Fruit fly (Drosophila melanogaster): ENCODE data around the gene CG9853.

The CG9853 gene

dm6 chr3R:4394654-4395581, 6.9 kb downstream of the CG9853 start (continued):
- TF ChIP-seq CG3838 (GFP tag; optimal IDR thresholded peaks at IDR 0.05) (peak; percentile 7), CG16863 (GFP tag; optimal IDR thresholded peaks at IDR 0.05) (peak; percentile 78), Hr78 (GFP tag; optimal IDR thresholded peaks at IDR 0.05) (no peak), Deaf1 (tag; optimal IDR thresholded peaks at IDR 0.05) (peak; percentile 75), Mes4 (GFP tag; optimal IDR thresholded peaks at IDR 0.05) (peak; percentile 81), tna (GFP tag; IDR thresholded peaks at IDR 0.05; ENCODE audit: partially characterized antibody) (no peak)

dm6 chr3R:4394117-4394516, 7.7 kb downstream of the CG9853 start, which contains the start of gene CG34112:
Gene CG34112 (minus strand): TSS chr3R:4394259.
- TF ChIP-seq hkb (optimal IDR thresholded peaks at IDR 0.05): no peak
- TF ChIP-seq hkb (GFP tag; IDR thresholded peaks at IDR 0.05): 0 out of 2 replicates have a peak, but pooled peaks have one; percentile 13
- no peak for TF ChIP-seq org-1 (GFP tag; optimal IDR thresholded peaks at IDR 0.05)
- no peak for TF ChIP-seq HLH4C (GFP tag; IDR thresholded peaks at IDR 0.05; ENCODE audit: partially characterized antibody)
- peak; percentile 57 for TF ChIP-seq Med (GFP tag)
- TF ChIP-seq Trl (optimal IDR thresholded peaks at IDR 0.05): peak in 1 of 2 experiments; percentile 6
- no peak for TF ChIP-seq Trl (GFP tag; optimal IDR thresholded peaks at IDR 0.05)
- TF ChIP-seq chinmo (GFP tag; IDR thresholded peaks at IDR 0.05; ENCODE audit: partially characterized antibody): no peak
- no peak for TF ChIP-seq Sin3A (optimal IDR thresholded peaks at IDR 0.05)
- peak; percentile 24 for TF ChIP-seq CG15514 (GFP tag; optimal IDR thresholded peaks at IDR 0.05)
- TF ChIP-seq cg (GFP tag; optimal IDR thresholded peaks at IDR 0.05): peak; percentile 32
- TF ChIP-seq disco-r (GFP tag; optimal IDR thresholded peaks at IDR 0.05): no peak
- TF ChIP-seq Deaf1 (tag; optimal IDR thresholded peaks at IDR 0.05): peak; percentile 78
- no peak for TF ChIP-seq CrebB (tag; optimal IDR thresholded peaks at IDR 0.05)
- TF ChIP-seq CG17359 (tag; optimal IDR thresholded peaks at IDR 0.05): peak; percentile 1
- TF ChIP-seq CG8290 (GFP tag; optimal IDR thresholded peaks at IDR 0.05): no peak
- TF ChIP-seq CG8290 (tag; optimal IDR thresholded peaks at IDR 0.05): peak in 1 of 2 experiments; percentile 33
- peak; percentile 88 for TF ChIP-seq CG12769 (tag; optimal IDR thresholded peaks at IDR 0.05)
- TF ChIP-seq CG10366 (GFP tag; IDR thresholded peaks at IDR 0.05): no peak
- 0 out of 2 replicates have a peak, but pooled peaks have one; percentile 28 for TF ChIP-seq vvl (GFP tag; IDR thresholded peaks at IDR 0.05)
- peak; percentile 83 for TF ChIP-seq CG5180 (GFP tag; optimal IDR thresholded peaks at IDR 0.05)
- 0 out of 3 replicates have a peak, but pooled peaks have one; percentile 34 for TF ChIP-seq ci (GFP tag; IDR thresholded peaks at IDR 0.05)
- TF ChIP-seq NFAT (GFP tag; IDR thresholded peaks at IDR 0.05): peak; percentile 17; the same call in 1 of the 2 replicates
- TF ChIP-seq CG3163 (GFP tag; optimal IDR thresholded peaks at IDR 0.05): peak; percentile 17
- no peak for TF ChIP-seq schlank (tag; optimal IDR thresholded peaks at IDR 0.05)

- TF ChIP-seq pzg (GFP tag; optimal IDR thresholded peaks at IDR 0.05) (peak; percentile 69), CG6175 (GFP tag; IDR thresholded peaks at IDR 0.05) (no peak), Fer1 (GFP tag; optimal IDR thresholded peaks at IDR 0.05) (peak; percentile 3), CG10321 (GFP tag; IDR thresholded peaks at IDR 0.05) (no peak), HLHmδ (GFP tag; optimal IDR thresholded peaks at IDR 0.05) (no peak), tna (GFP tag; IDR thresholded peaks at IDR 0.05; ENCODE audit: partially characterized antibody) (peak; percentile 56; the same call in 1 of the 2 replicates), CG10267 (tag; optimal IDR thresholded peaks at IDR 0.05) (peak; percentile 20), Doc3 (GFP tag; IDR thresholded peaks at IDR 0.05; ENCODE audit: partially characterized antibody) (peak; percentile 87), sens (GFP tag) (peak; percentile 13), CG6254 (GFP tag; optimal IDR thresholded peaks at IDR 0.05) (no peak), Vsx1 (GFP tag; optimal IDR thresholded peaks at IDR 0.05) (no peak), hth (optimal IDR thresholded peaks at IDR 0.05) (no peak), gt (GFP tag; IDR thresholded peaks at IDR 0.05) (no peak), Bdp1 (GFP tag; optimal IDR thresholded peaks at IDR 0.05) (no peak), kah (GFP tag; optimal IDR thresholded peaks at IDR 0.05) (peak; percentile 37), CG15696 (tag; optimal IDR thresholded peaks at IDR 0.05) (no peak), Ets65A (GFP tag) (peak; percentile 24), klu (GFP tag; IDR thresholded peaks at IDR 0.05) (no peak), Scr (GFP tag; IDR thresholded peaks at IDR 0.05; ENCODE audit: partially characterized antibody) (peak; percentile 87)
Observed at dm6 chr3R:4390133-4390532, 11.7 kb downstream of the CG9853 start, which contains the start of gene CG14646. Gene CG14646 (plus strand): TSS chr3R:4390366.

Measured in whole organism, embryonic.